Worm (Caenorhabditis elegans) whole organism, mixed stage, embryonic: ENCODE results near the gene Y57G11C.1130.

Experiments
- ceh-43 ChIP-seq: fragments of 200-800 bp; sonication (Bioruptor generic); optimal IDR thresholded peaks from 2 replicates; lab custom pipeline; 2018; ENCODE audit warnings: mild to moderate bottlenecking, missing genetic modification characterization, moderate library complexity, missing compliant biosample characterization
- drap-1 ChIP-seq: fragments of 200-800 bp; sonication (Bioruptor generic); optimal IDR thresholded peaks from 3 replicates; lab custom pipeline; 2018; ENCODE audit warnings: mild to moderate bottlenecking, missing genetic modification characterization, missing compliant biosample characterization
- lin-13 ChIP-seq: fragments of 150-350 bp; optimal IDR thresholded peaks from 2 replicates; lab custom pipeline; 2014; ENCODE audit warnings: missing biosample characterization, missing genetic modification characterization
- nhr-2 ChIP-seq: fragments of 150-350 bp; optimal IDR thresholded peaks from 2 replicates; lab custom pipeline; 2014; ENCODE audit warnings: missing biosample characterization, missing genetic modification characterization
- nhr-237 ChIP-seq: fragments of 150-350 bp; optimal IDR thresholded peaks from 2 replicates; lab custom pipeline; 2014; ENCODE audit warnings: missing biosample characterization, missing genetic modification characterization
- nhr-28 ChIP-seq: fragments of 150-350 bp; optimal IDR thresholded peaks from 2 replicates; lab custom pipeline; 2014; ENCODE audit warnings: missing biosample characterization, missing genetic modification characterization
- pha-4 ChIP-seq: fragments of 150-350 bp; optimal IDR thresholded peaks from 2 replicates; lab custom pipeline; 2018; ENCODE audit warnings: missing biosample characterization, missing genetic modification reagents, missing genetic modification characterization
- snpc-4 ChIP-seq: fragments of 150-350 bp; optimal IDR thresholded peaks from 2 replicates; lab custom pipeline; 2014; ENCODE audit warnings: missing biosample characterization, missing genetic modification characterization
- unc-62 ChIP-seq: fragments of 150-350 bp; optimal IDR thresholded peaks from 2 replicates; lab custom pipeline; 2014; ENCODE audit warnings: missing biosample characterization, missing genetic modification reagents, missing genetic modification characterization
- ztf-11 ChIP-seq: fragments of 150-350 bp; optimal IDR thresholded peaks from 2 replicates; lab custom pipeline; 2014; ENCODE audit warnings: missing biosample characterization, missing genetic modification characterization

DNA sequence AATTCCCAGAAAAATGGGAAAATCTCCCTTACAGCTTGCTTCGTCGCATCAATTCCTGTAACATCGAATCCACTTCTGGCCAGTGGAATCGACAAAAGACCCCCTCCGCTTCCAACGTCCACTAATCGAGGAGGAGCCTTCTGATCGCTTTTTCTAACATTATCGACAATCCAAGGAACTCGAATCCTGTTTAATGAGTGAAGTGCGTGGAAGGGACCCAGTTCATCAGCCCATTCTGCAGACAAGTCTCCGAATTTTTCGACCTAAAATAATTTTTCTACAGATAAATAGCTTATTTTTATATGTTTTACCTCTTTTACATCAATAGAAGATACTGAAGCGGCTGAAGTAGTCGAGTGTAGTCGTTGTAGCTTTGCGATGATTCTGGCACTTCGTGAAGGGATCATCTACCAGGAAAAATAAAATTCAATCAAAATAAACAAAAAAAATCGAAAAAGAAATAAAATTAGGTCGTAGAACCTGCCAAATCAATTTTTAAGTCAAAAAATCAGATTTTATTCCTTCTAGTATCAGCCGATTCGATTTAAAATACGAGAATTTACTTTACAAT lies 13.7 kb downstream of the Y57G11C.1130 start, which contains the start of gene coq-3:
- TF ChIP-seq pha-4 (tag; lab: Kevin White, UChicago) (no peak), nhr-237 (tag; lab: Kevin White, UChicago) (no peak), nhr-2 (tag; lab: Kevin White, UChicago) (no peak), ztf-11 (tag; lab: Kevin White, UChicago) (no peak), nhr-28 (tag; lab: Kevin White, UChicago) (no peak), ceh-43 (GFP tag; lab: Kevin White, UChicago) (no peak), drap-1 (GFP tag; lab: Kevin White, UChicago) (no peak), lin-13 (tag; lab: Kevin White, UChicago) (no peak), snpc-4 (tag; lab: Kevin White, UChicago) (no peak), unc-62 (no peak)
